Fruit fly (Drosophila melanogaster) whole organism, embryonic: ENCODE measurements around the gene CG31344.

ENCODE experiments used
- Antp ChIP-seq: fragments of 200-800 bp; sonication (Bioruptor generic); optimal IDR thresholded peaks from 3 replicates; lab custom pipeline; 2016; ENCODE audit warnings: missing biosample characterization, missing genetic modification characterization
- C15 ChIP-seq: fragments of 200-800 bp; sonication (Bioruptor generic); IDR thresholded peaks from 3 replicates; pipeline ENCODE4 v1.3.6; 2022; ENCODE audit warnings: missing biosample characterization, missing genetic modification characterization
- CG10543 ChIP-seq: fragments of 200-800 bp; sonication (Bioruptor generic); optimal IDR thresholded peaks from 3 replicates; lab custom pipeline; 2017; ENCODE audit warnings: missing biosample characterization, mild to moderate bottlenecking, missing genetic modification characterization, moderate library complexity
- CG11398 ChIP-seq: fragments of 200-800 bp; sonication (Bioruptor generic); optimal IDR thresholded peaks from 2 replicates; lab custom pipeline; 2016; ENCODE audit warnings: missing biosample characterization, missing genetic modification characterization
- CG12104 ChIP-seq: fragments of 200-800 bp; sonication (Bioruptor generic); optimal IDR thresholded peaks from 3 replicates; lab custom pipeline; 2016; ENCODE audit warnings: missing biosample characterization, missing genetic modification characterization
- CG12236 ChIP-seq: fragments of 200-800 bp; sonication (Bioruptor generic); optimal IDR thresholded peaks from 2 replicates; lab custom pipeline; 2016; ENCODE audit warnings: missing biosample characterization, missing genetic modification characterization
- CG12299 ChIP-seq: fragments of 200-800 bp; sonication (Bioruptor generic); optimal IDR thresholded peaks from 2 replicates; lab custom pipeline; 2018; ENCODE audit warnings: missing biosample characterization, mild to moderate bottlenecking, missing genetic modification characterization
- CG1233 ChIP-seq: fragments of 200-800 bp; sonication (Bioruptor generic); optimal IDR thresholded peaks from 4 replicates; lab custom pipeline; 2018; ENCODE audit warnings: missing biosample characterization, mild to moderate bottlenecking, missing genetic modification characterization
- CG14014 ChIP-seq: fragments of 200-800 bp; sonication (Bioruptor generic); IDR thresholded peaks from 2 replicates; pipeline ENCODE4 v1.3.6; 2022; ENCODE audit warnings: missing biosample characterization, missing genetic modification characterization
- CG14441 ChIP-seq: fragments of 200-800 bp; sonication (Bioruptor generic); IDR thresholded peaks from 2 replicates; pipeline ENCODE4 v1.3.6; 2022; ENCODE audit warnings: missing biosample characterization, missing genetic modification characterization
- CG15011 ChIP-seq: fragments of 200-800 bp; sonication (Bioruptor generic); optimal IDR thresholded peaks from 3 replicates; lab custom pipeline; 2018; ENCODE audit warnings: missing biosample characterization, mild to moderate bottlenecking, missing genetic modification characterization
- CG15514 ChIP-seq: fragments of 200-800 bp; sonication (Bioruptor generic); optimal IDR thresholded peaks from 3 replicates; lab custom pipeline; 2017; ENCODE audit warnings: missing biosample characterization, missing genetic modification characterization, mild to moderate bottlenecking, moderate library complexity, missing genetic modification reagents
- CG1603 ChIP-seq: fragments of 200-800 bp; sonication (Bioruptor generic); optimal IDR thresholded peaks from 2 replicates; lab custom pipeline; 2019; ENCODE audit warnings: missing biosample characterization, mild to moderate bottlenecking, missing genetic modification characterization, moderate library complexity
- CG17912 ChIP-seq: fragments of 200-800 bp; sonication (Bioruptor generic); optimal IDR thresholded peaks from 2 replicates; lab custom pipeline; 2018; ENCODE audit warnings: missing biosample characterization, mild to moderate bottlenecking, missing genetic modification characterization
- CG1792 ChIP-seq: fragments of 200-800 bp; sonication (Bioruptor generic); optimal IDR thresholded peaks from 2 replicates; lab custom pipeline; 2016; ENCODE audit warnings: missing biosample characterization, missing genetic modification characterization
- CG1832 ChIP-seq: fragments of 200-800 bp; sonication (Bioruptor generic); optimal IDR thresholded peaks from 2 replicates; lab custom pipeline; 2017; ENCODE audit warnings: missing biosample characterization, mild to moderate bottlenecking, missing genetic modification characterization, inconsistent platforms
- CG2199 ChIP-seq: fragments of 200-800 bp; sonication (Bioruptor generic); IDR thresholded peaks from 3 replicates; pipeline ENCODE4 v1.3.6; 2022; ENCODE audit warnings: missing biosample characterization, missing genetic modification characterization
- CG30403 ChIP-seq: fragments of 200-800 bp; sonication (Bioruptor generic); optimal IDR thresholded peaks from 3 replicates; lab custom pipeline; 2016; ENCODE audit warnings: missing biosample characterization, missing genetic modification characterization
- CG4328 ChIP-seq: fragments of 200-800 bp; sonication (Bioruptor generic); optimal IDR thresholded peaks from 3 replicates; lab custom pipeline; 2017; ENCODE audit warnings: missing biosample characterization, missing genetic modification reagents, missing genetic modification characterization
- CG6813 ChIP-seq: fragments of 200-800 bp; sonication (Bioruptor generic); optimal IDR thresholded peaks from 2 replicates; lab custom pipeline; 2017; ENCODE audit warnings: missing biosample characterization, missing genetic modification characterization, mild to moderate bottlenecking, moderate library complexity, missing genetic modification reagents
- CG7372 ChIP-seq: fragments of 200-800 bp; sonication (Bioruptor generic); IDR thresholded peaks from 2 replicates; pipeline ENCODE4 v1.3.6; 2022; ENCODE audit warnings: missing biosample characterization, missing genetic modification characterization
- CG9817 ChIP-seq: fragments of 200-800 bp; sonication (Bioruptor generic); optimal IDR thresholded peaks from 2 replicates; lab custom pipeline; 2018; ENCODE audit warnings: missing biosample characterization, mild to moderate bottlenecking, missing genetic modification characterization, moderate library complexity
- CG9876 ChIP-seq: fragments of 200-800 bp; sonication (Bioruptor generic); optimal IDR thresholded peaks from 2 replicates; lab custom pipeline; 2016; ENCODE audit warnings: missing biosample characterization, missing genetic modification characterization
- CG9932 ChIP-seq: fragments of 200-800 bp; sonication (Bioruptor generic); IDR thresholded peaks from 2 replicates; pipeline ENCODE4 v1.3.6; 2022; ENCODE audit warnings: missing biosample characterization, missing genetic modification characterization
- Chrac-16 ChIP-seq: fragments of 200-800 bp; sonication (Bioruptor generic); optimal IDR thresholded peaks from 3 replicates; lab custom pipeline; 2016; ENCODE audit warnings: missing biosample characterization, missing genetic modification characterization
- Dll ChIP-seq: fragments of 200-800 bp; sonication (Bioruptor generic); IDR thresholded peaks from 4 replicates; pipeline ENCODE4 v1.3.6; 2022; ENCODE audit warnings: missing biosample characterization, missing genetic modification characterization; ENCODE audit not compliant: partially characterized antibody
- Gsc ChIP-seq: fragments of 200-800 bp; sonication (Bioruptor generic); IDR thresholded peaks from 2 replicates; pipeline ENCODE4 v1.3.6; 2022; ENCODE audit warnings: missing biosample characterization, missing genetic modification characterization
- H2.0 ChIP-seq: fragments of 200-800 bp; sonication (Bioruptor generic); IDR thresholded peaks from 2 replicates; pipeline ENCODE4 v1.3.6; 2022; ENCODE audit warnings: missing biosample characterization, missing genetic modification characterization
- Hmr ChIP-seq: fragments of 200-800 bp; sonication (Bioruptor generic); optimal IDR thresholded peaks from 3 replicates; lab custom pipeline; 2017; ENCODE audit warnings: mild to moderate bottlenecking, missing biosample characterization, missing genetic modification reagents, missing genetic modification characterization
- Hr3 ChIP-seq: fragments of 200-800 bp; sonication (Bioruptor generic); optimal IDR thresholded peaks from 3 replicates; lab custom pipeline; 2016; ENCODE audit warnings: missing biosample characterization, missing genetic modification characterization
- Lim3 ChIP-seq: fragments of 200-800 bp; sonication (Bioruptor generic); IDR thresholded peaks from 2 replicates; pipeline ENCODE4 v1.3.6; 2022; ENCODE audit warnings: missing biosample characterization, missing genetic modification characterization
- Mrtf ChIP-seq: fragments of 200-800 bp; sonication (Bioruptor generic); IDR thresholded peaks from 3 replicates; pipeline ENCODE4 v1.3.6; 2022; ENCODE audit warnings: missing biosample characterization, missing genetic modification characterization
- Sin3A ChIP-seq: fragments of >200 bp; optimal IDR thresholded peaks from 2 replicates; lab custom pipeline; 2018
- Stat92E ChIP-seq, 3 experiments: fragments of >200 bp in 2 of 3; fragments of 200-800 bp in 1 of 3; sonication (Bioruptor generic) in 1 of 3; optimal IDR thresholded peaks; 2 replicates each; lab custom pipeline; 2017 to 2019; ENCODE audit warnings: missing biosample characterization in 3 of 3, missing genetic modification characterization in 3 of 3, mild to moderate bottlenecking in 1 of 3, moderate library complexity in 1 of 3
- Usf ChIP-seq: fragments of 200-800 bp; sonication (Bioruptor generic); optimal IDR thresholded peaks from 2 replicates; lab custom pipeline; 2017; ENCODE audit warnings: missing genotype, missing biosample characterization, missing genetic modification characterization
- caup ChIP-seq: fragments of 200-800 bp; sonication (Bioruptor generic); optimal IDR thresholded peaks from 3 replicates; lab custom pipeline; 2017; ENCODE audit warnings: missing biosample characterization, mild to moderate bottlenecking, missing genetic modification characterization, moderate library complexity; ENCODE audit not compliant: severe bottlenecking
- chinmo ChIP-seq: fragments of 200-800 bp; sonication (Bioruptor generic); IDR thresholded peaks from 4 replicates; pipeline ENCODE4 v1.3.6; 2022; ENCODE audit warnings: missing biosample characterization, missing genetic modification characterization; ENCODE audit not compliant: partially characterized antibody
- croc ChIP-seq: fragments of 200-800 bp; sonication (Bioruptor generic); conservative IDR thresholded peaks from 3 replicates; pipeline ENCODE4 v1.3.6; 2022; ENCODE audit warnings: missing biosample characterization, missing genetic modification characterization
- fd64A ChIP-seq: fragments of 200-800 bp; sonication (Bioruptor generic); optimal IDR thresholded peaks from 3 replicates; lab custom pipeline; 2018; ENCODE audit warnings: missing biosample characterization, mild to moderate bottlenecking, missing genetic modification characterization
- gem ChIP-seq: fragments of 200-800 bp; sonication (Bioruptor generic); optimal IDR thresholded peaks from 2 replicates; lab custom pipeline; 2019; ENCODE audit warnings: missing biosample characterization, mild to moderate bottlenecking, missing genetic modification characterization, moderate library complexity
- gsb-n ChIP-seq: fragments of 200-800 bp; sonication (Bioruptor generic); optimal IDR thresholded peaks from 3 replicates; lab custom pipeline; 2018; ENCODE audit warnings: missing biosample characterization, mild to moderate bottlenecking, missing genetic modification characterization
- hb ChIP-seq: fragments of 200-800 bp; sonication (Bioruptor generic); IDR thresholded peaks from 3 replicates; pipeline ENCODE4 v1.3.6; 2022; ENCODE audit warnings: missing biosample characterization, missing genetic modification characterization; ENCODE audit not compliant: partially characterized antibody
- ind ChIP-seq: fragments of 200-800 bp; sonication (Bioruptor generic); optimal IDR thresholded peaks from 3 replicates; lab custom pipeline; 2016; ENCODE audit warnings: missing biosample characterization, missing genetic modification characterization
- jing ChIP-seq: fragments of 200-800 bp; sonication (Bioruptor generic); optimal IDR thresholded peaks from 2 replicates; lab custom pipeline; 2018; ENCODE audit warnings: missing biosample characterization, mild to moderate bottlenecking, missing genetic modification characterization
- jumu ChIP-seq: fragments of 200-800 bp; sonication (Bioruptor generic); optimal IDR thresholded peaks from 3 replicates; lab custom pipeline; 2016; ENCODE audit warnings: missing biosample characterization, missing genetic modification characterization
- nerfin-1 ChIP-seq: fragments of 200-800 bp; sonication (Bioruptor generic); optimal IDR thresholded peaks from 3 replicates; lab custom pipeline; 2019; ENCODE audit warnings: missing biosample characterization, mild to moderate bottlenecking, missing genetic modification characterization, moderate library complexity
- schlank ChIP-seq: fragments of 200-800 bp; sonication (Bioruptor generic); optimal IDR thresholded peaks from 2 replicates; lab custom pipeline; 2018; ENCODE audit warnings: missing biosample characterization, mild to moderate bottlenecking, missing genetic modification characterization
- sr ChIP-seq: fragments of 200-800 bp; sonication (Bioruptor generic); IDR thresholded peaks from 3 replicates; pipeline ENCODE4 v1.3.6; 2022; ENCODE audit warnings: missing biosample characterization, missing genetic modification characterization
- tin ChIP-seq: fragments of 200-800 bp; sonication (Bioruptor generic); optimal IDR thresholded peaks from 3 replicates; lab custom pipeline; 2016; ENCODE audit warnings: missing biosample characterization, missing genetic modification characterization
- toy ChIP-seq: fragments of 200-800 bp; sonication (Bioruptor generic); IDR thresholded peaks from 2 replicates; pipeline ENCODE4 v1.3.6; 2022; ENCODE audit warnings: missing biosample characterization, missing genetic modification characterization
- twi ChIP-seq: fragments of 200-800 bp; optimal IDR thresholded peaks from 2 replicates; lab custom pipeline; 2019; ENCODE audit warnings: missing biosample characterization, mild to moderate bottlenecking, missing genetic modification characterization, moderate library complexity

The CG31344 gene

dm6 chr3R:15250454-15250853 lies 25.3 kb upstream of the CG31344 start (continued):
- TF ChIP-seq CG7372 (GFP tag; lab: Robert Waterston, UW): peak; percentile 60
- 0 out of 3 replicates have a peak, but pooled peaks have one; percentile 21 for TF ChIP-seq croc
- peak; percentile 81 for TF ChIP-seq CG9932
- no peak for TF ChIP-seq caup (GFP tag; lab: Kevin White, UChicago)
- TF ChIP-seq CG9876 (GFP tag; lab: Kevin White, UChicago): no peak
- no peak for TF ChIP-seq gem (tag; lab: Kevin White, UChicago)
- TF ChIP-seq schlank (tag; lab: Kevin White, UChicago): peak; percentile 56
- no peak for TF ChIP-seq jumu (GFP tag; lab: Kevin White, UChicago)
- TF ChIP-seq fd64A (GFP tag; lab: Kevin White, UChicago): no peak
- TF ChIP-seq twi (tag; lab: Kevin White, UChicago): no peak
- no peak for TF ChIP-seq Gsc (GFP tag; lab: Robert Waterston, UW)
- TF ChIP-seq CG14441 (GFP tag; lab: Robert Waterston, UW): peak; percentile 73
- TF ChIP-seq CG30403 (GFP tag; lab: Kevin White, UChicago): no peak
- TF ChIP-seq Dll: no peak
- no peak for TF ChIP-seq CG1832 (GFP tag; lab: Kevin White, UChicago)
- TF ChIP-seq CG10543: no peak
- TF ChIP-seq CG17912 (GFP tag; lab: Kevin White, UChicago): no peak
- peak; percentile 83 for TF ChIP-seq CG14014 (GFP tag; lab: Robert Waterston, UW)
- no peak for TF ChIP-seq Stat92E (GFP tag; optimal IDR thresholded peaks at IDR 0.05; lab: Kevin White, UChicago)
- no peak for TF ChIP-seq CG1603
- no peak for TF ChIP-seq CG12104 (GFP tag; lab: Kevin White, UChicago)
- TF ChIP-seq tin (GFP tag; lab: Kevin White, UChicago): peak; percentile 3
- peak; percentile 62 for TF ChIP-seq Hr3 (GFP tag; lab: Kevin White, UChicago)
- TF ChIP-seq ind: peak; percentile 58
- TF ChIP-seq Mrtf: peak; percentile 46; the same call in 1 of the 3 replicates
- TF ChIP-seq hb (GFP tag; lab: Robert Waterston, UW): no peak
- peak; percentile 66 for TF ChIP-seq CG6813 (GFP tag; lab: Kevin White, UChicago)
- TF ChIP-seq CG11398: no peak
- TF ChIP-seq jing (GFP tag; lab: Kevin White, UChicago): no peak
- TF ChIP-seq CG2199 (GFP tag; lab: Robert Waterston, UW): no peak
- TF ChIP-seq CG15514 (GFP tag; lab: Kevin White, UChicago): peak; percentile 43
- peak; percentile 58 for TF ChIP-seq H2.0
- peak; percentile 25 for TF ChIP-seq CG4328 (GFP tag; lab: Kevin White, UChicago)
- TF ChIP-seq Chrac-16 (GFP tag; lab: Kevin White, UChicago): peak; percentile 35
- TF ChIP-seq CG12236 (GFP tag; lab: Kevin White, UChicago): no peak
- no peak for TF ChIP-seq CG15011
- TF ChIP-seq CG9817: peak; percentile 69
- TF ChIP-seq Hmr: peak; percentile 93
- no peak for TF ChIP-seq gsb-n (tag; lab: Kevin White, UChicago)
- TF ChIP-seq chinmo (GFP tag; lab: Robert Waterston, UW): 0 out of 4 replicates have a peak, but pooled peaks have one; percentile 18
- no peak for TF ChIP-seq CG1233
- 0 out of 2 replicates have a peak, but pooled peaks have one; percentile 31 for TF ChIP-seq Lim3
- no peak for TF ChIP-seq CG1792 (GFP tag; lab: Kevin White, UChicago)
- 0 out of 3 replicates have a peak, but pooled peaks have one; percentile 26 for TF ChIP-seq C15 (GFP tag; lab: Robert Waterston, UW)
- no peak for TF ChIP-seq Antp (GFP tag; lab: Kevin White, UChicago)
- no peak for TF ChIP-seq Usf
- no peak for TF ChIP-seq nerfin-1
- TF ChIP-seq Sin3A (lab: Kevin White, UChicago): no peak
- 0 out of 3 replicates have a peak, but pooled peaks have one; percentile 15 for TF ChIP-seq sr
- 0 out of 2 replicates have a peak, but pooled peaks have one; percentile 28 for TF ChIP-seq toy (GFP tag; lab: Robert Waterston, UW)
- TF ChIP-seq CG12299 (tag; lab: Kevin White, UChicago): peak; percentile 71
